Fruit fly (Drosophila melanogaster): ENCODE measurements around the gene ND-42.

Gene ND-42

dm6 chr3R:22025320-22025719 is 2.2 kb upstream of the ND-42 start, which contains the start of gene CG6028 (continued):
- TF ChIP-seq HmgD (GFP tag; optimal IDR thresholded peaks at IDR 0.05) (no peak), gro (GFP tag; optimal IDR thresholded peaks at IDR 0.05) (peak; percentile 43), ap (GFP tag; IDR thresholded peaks at IDR 0.05) (no peak), eve (GFP tag; optimal IDR thresholded peaks at IDR 0.05) (no peak), E2f1 (GFP tag; IDR thresholded peaks at IDR 0.05) (no peak), CrebB (tag; optimal IDR thresholded peaks at IDR 0.05) (no peak), stwl (tag; optimal IDR thresholded peaks at IDR 0.05) (peak; percentile 80), CG15479 (GFP tag; optimal IDR thresholded peaks at IDR 0.05) (no peak), dimm (GFP tag; IDR thresholded peaks at IDR 0.05) (no peak), CG5953 (GFP tag; IDR thresholded peaks at IDR 0.05) (no peak), CG14860 (GFP tag; IDR thresholded peaks at IDR 0.05; ENCODE audit: partially characterized antibody) (no peak), dmrt99B (tag; optimal IDR thresholded peaks at IDR 0.05) (no peak), CG11247 (GFP tag; IDR thresholded peaks at IDR 0.05) (no peak), CG1233 (GFP tag; optimal IDR thresholded peaks at IDR 0.05) (peak; percentile 4), CG2199 (GFP tag; IDR thresholded peaks at IDR 0.05) (no peak), zf30C (GFP tag; optimal IDR thresholded peaks at IDR 0.05) (no peak), CG7928 (GFP tag; optimal IDR thresholded peaks at IDR 0.05) (no peak), sisA (GFP tag; IDR thresholded peaks at IDR 0.05) (no peak), CG18262 (tag; optimal IDR thresholded peaks at IDR 0.05) (peak; percentile 17), CG17359 (tag; optimal IDR thresholded peaks at IDR 0.05) (peak; percentile 6), lmd (GFP tag; IDR thresholded peaks at IDR 0.05) (no peak; the same call in 1 of the 2 replicates), da (GFP tag; optimal IDR thresholded peaks at IDR 0.05) (no peak), Kr (GFP tag; optimal IDR thresholded peaks at IDR 0.05) (no peak), bab2 (GFP tag; optimal IDR thresholded peaks at IDR 0.05) (no peak), zen (tag; optimal IDR thresholded peaks at IDR 0.05) (peak; percentile 28), Lhr (GFP tag; optimal IDR thresholded peaks at IDR 0.05) (no peak), fd96Cb (tag; optimal IDR thresholded peaks at IDR 0.05) (no peak), Gug (GFP tag; IDR thresholded peaks at IDR 0.05) (peak; percentile 29; the same call in 2 of the 4 replicates), CG4424 (GFP tag; optimal IDR thresholded peaks at IDR 0.05) (peak; percentile 20), CG11504 (tag; optimal IDR thresholded peaks at IDR 0.05) (no peak), CG7556 (GFP tag; optimal IDR thresholded peaks at IDR 0.05) (peak; percentile 6), nmo (GFP tag; optimal IDR thresholded peaks at IDR 0.05) (no peak), CG16815 (GFP tag; optimal IDR thresholded peaks at IDR 0.05) (no peak), vfl (GFP tag; optimal IDR thresholded peaks at IDR 0.05) (no peak), bsh (GFP tag; optimal IDR thresholded peaks at IDR 0.05) (peak in 1 of 2 experiments; percentile 17), CG12769 (tag; optimal IDR thresholded peaks at IDR 0.05) (no peak), CG12236 (GFP tag; optimal IDR thresholded peaks at IDR 0.05) (no peak), CG16863 (GFP tag; optimal IDR thresholded peaks at IDR 0.05) (no peak), NfI (GFP tag; optimal IDR thresholded peaks at IDR 0.05) (peak; percentile 39), CG9817 (tag; optimal IDR thresholded peaks at IDR 0.05) (no peak), vvl (GFP tag; IDR thresholded peaks at IDR 0.05) (peak; percentile 66), ranshi (GFP tag; IDR thresholded peaks at IDR 0.05) (no peak), CG4282 (GFP tag; optimal IDR thresholded peaks at IDR 0.05) (no peak), org-1 (GFP tag; optimal IDR thresholded peaks at IDR 0.05) (no peak), Xbp1 (GFP tag; optimal IDR thresholded peaks at IDR 0.05) (peak; percentile 23), CG10462 (GFP tag; optimal IDR thresholded peaks at IDR 0.05) (no peak), odd (GFP tag; optimal IDR thresholded peaks at IDR 0.05) (no peak), CG9876 (GFP tag; optimal IDR thresholded peaks at IDR 0.05) (no peak), CG33557 (GFP tag; optimal IDR thresholded peaks at IDR 0.05) (no peak), CG10543 (GFP tag; optimal IDR thresholded peaks at IDR 0.05) (peak; percentile 0), CG11085 (GFP tag; IDR thresholded peaks at IDR 0.05) (no peak), run (tag; optimal IDR thresholded peaks at IDR 0.05) (no peak)

Measured in whole organism, embryonic.